Worm (Caenorhabditis elegans): ENCODE results near the gene C47E8.11.

- TF ChIP-seq Y22D7AL.16 (tag; optimal IDR thresholded peaks at IDR 0.05), result no peak
- no peak for TF ChIP-seq rnt-1 (tag; optimal IDR thresholded peaks at IDR 0.05)
- TF ChIP-seq pag-3 (tag; optimal IDR thresholded peaks at IDR 0.05; ENCODE audit: borderline replicate concordance), result no peak
- no peak for TF ChIP-seq ama-1 (optimal IDR thresholded peaks at IDR 0.05)
- TF ChIP-seq sdc-2 (tag; optimal IDR thresholded peaks at IDR 0.05), result no peak
- TF ChIP-seq elt-4 (tag; optimal IDR thresholded peaks at IDR 0.05), result no peak
- TF ChIP-seq T23F11.4 (GFP tag; optimal IDR thresholded peaks at IDR 0.05), result no peak
- no peak for TF ChIP-seq sox-4 (tag; optimal IDR thresholded peaks at IDR 0.05)
- no peak for TF ChIP-seq nfya-1 (tag; optimal IDR thresholded peaks at IDR 0.05)
- TF ChIP-seq nhr-11 (tag; optimal IDR thresholded peaks at IDR 0.05), result no peak
- TF ChIP-seq hlh-30 (tag; optimal IDR thresholded peaks at IDR 0.05; ENCODE audit: insufficient read depth), result no peak
- TF ChIP-seq npax-4 (tag; optimal IDR thresholded peaks at IDR 0.05), result no peak
- no peak for TF ChIP-seq lin-11 (tag; optimal IDR thresholded peaks at IDR 0.05)
Observed at ce11 chrV:14640769-14641168, 47.6 kb upstream of the C47E8.11 start, which contains the start of gene C54G10.1.

Data from whole organism, late embryonic.